Fruit fly (Drosophila melanogaster) whole organism, adult: ENCODE results near the gene CG42824.

Experiments used
- CG33017 ChIP-seq: fragments of 200-800 bp; sonication (Bioruptor generic); optimal IDR thresholded peaks from 2 replicates; lab custom pipeline; 2018; ENCODE audit warnings: missing biosample characterization, mild to moderate bottlenecking, missing genetic modification characterization, moderate library complexity
- Clk ChIP-seq: fragments of 200-800 bp; sonication (Bioruptor generic); optimal IDR thresholded peaks from 2 replicates; lab custom pipeline; 2017; ENCODE audit warnings: missing biosample characterization, missing genetic modification characterization

dm6 chr3R:17377503-17377902 lies 28.8 kb downstream of the CG42824 start:
- no peak for TF ChIP-seq Clk
- TF ChIP-seq CG33017 (tag; lab: Kevin White, UChicago), result no peak
